Worm (Caenorhabditis elegans) whole organism, early embryonic: ENCODE data around the gene egrh-2.

Source experiments
- B0310.2 ChIP-seq: sonication (generic microtip); optimal IDR thresholded peaks from 2 replicates; lab custom pipeline; 2016; ENCODE audit warnings: mild to moderate bottlenecking, missing genetic modification characterization, missing compliant biosample characterization
- F13C5.2 ChIP-seq: sonication (generic microtip); optimal IDR thresholded peaks from 2 replicates; lab custom pipeline; 2017; ENCODE audit warnings: mild to moderate bottlenecking, missing genetic modification characterization, inconsistent platforms, missing compliant biosample characterization
- aly-1 ChIP-seq: sonication (generic microtip); optimal IDR thresholded peaks from 2 replicates; lab custom pipeline; 2016; ENCODE audit warnings: missing genetic modification characterization, missing compliant biosample characterization
- ama-1 ChIP-seq: fragments of 150-350 bp; optimal IDR thresholded peaks from 2 replicates; lab custom pipeline; 2014
- ceh-13 ChIP-seq: fragments of 200-800 bp; sonication (Bioruptor generic); optimal IDR thresholded peaks from 2 replicates; lab custom pipeline; 2018; ENCODE audit warnings: mild to moderate bottlenecking, missing genetic modification characterization, missing compliant biosample characterization
- ceh-36 ChIP-seq: sonication (generic microtip); optimal IDR thresholded peaks from 2 replicates; lab custom pipeline; 2016; ENCODE audit warnings: missing genetic modification characterization, inconsistent platforms, missing compliant biosample characterization
- ets-7 ChIP-seq: sonication (generic microtip); optimal IDR thresholded peaks from 2 replicates; lab custom pipeline; 2016; ENCODE audit warnings: missing genotype, missing genetic modification characterization, missing compliant biosample characterization
- flt-1 ChIP-seq: fragments of 200-800 bp; sonication (Bioruptor generic); IDR thresholded peaks from 2 replicates; pipeline ENCODE4 v1.3.6; 2022; ENCODE audit warnings: missing genetic modification characterization, missing compliant biosample characterization
- hmbx-1 ChIP-seq: sonication (generic microtip); optimal IDR thresholded peaks from 2 replicates; lab custom pipeline; 2016; ENCODE audit warnings: mild to moderate bottlenecking, missing genetic modification characterization, missing compliant biosample characterization
- hnd-1 ChIP-seq: sonication (generic microtip); optimal IDR thresholded peaks from 2 replicates; lab custom pipeline; 2016; ENCODE audit warnings: missing genetic modification characterization, missing compliant biosample characterization
- pes-1 ChIP-seq: fragments of 200-800 bp; sonication (Bioruptor generic); IDR thresholded peaks from 2 replicates; pipeline ENCODE4 v1.3.6; 2022; ENCODE audit warnings: missing genetic modification reagents, missing genetic modification characterization, missing compliant biosample characterization
- tbx-11 ChIP-seq: fragments of 200-800 bp; sonication (Bioruptor generic); IDR thresholded peaks from 2 replicates; pipeline ENCODE4 v1.3.6; 2022; ENCODE audit warnings: missing genetic modification characterization, missing compliant biosample characterization
- tbx-37 ChIP-seq: fragments of 200-800 bp; sonication (Bioruptor generic); conservative IDR thresholded peaks from 2 replicates; pipeline ENCODE4 v1.3.6; 2022; ENCODE audit warnings: missing genetic modification reagents, missing genetic modification characterization, missing compliant biosample characterization
- tra-4 ChIP-seq: sonication (generic microtip); optimal IDR thresholded peaks from 2 replicates; lab custom pipeline; 2017; ENCODE audit warnings: missing genetic modification characterization, missing compliant biosample characterization

ce11 chrIV:953136-953535 is 37.1 kb downstream of the egrh-2 start:
- no peak for TF ChIP-seq ets-7 (tag; lab: Kevin White, UChicago)
- TF ChIP-seq hnd-1 (tag; lab: Kevin White, UChicago) = no peak
- TF ChIP-seq ama-1 = no peak
- no peak for TF ChIP-seq ceh-13 (GFP tag; lab: Kevin White, UChicago)
- TF ChIP-seq tbx-11 = no peak
- no peak for TF ChIP-seq aly-1
- no peak for TF ChIP-seq B0310.2 (tag; lab: Kevin White, UChicago)
- no peak for TF ChIP-seq tra-4 (tag; lab: Kevin White, UChicago)
- TF ChIP-seq ceh-36 (tag; lab: Kevin White, UChicago) = no peak
- no peak for TF ChIP-seq flt-1 (GFP tag; lab: Robert Waterston, UW)
- TF ChIP-seq hmbx-1 = no peak
- TF ChIP-seq F13C5.2 (tag; lab: Kevin White, UChicago) = no peak
- no peak for TF ChIP-seq pes-1 (GFP tag; lab: Robert Waterston, UW)
- TF ChIP-seq tbx-37 (GFP tag; lab: Robert Waterston, UW) = no peak
